Worm (Caenorhabditis elegans): Measurements from ENCODE around the gene Y66D12A.1.

DNA sequence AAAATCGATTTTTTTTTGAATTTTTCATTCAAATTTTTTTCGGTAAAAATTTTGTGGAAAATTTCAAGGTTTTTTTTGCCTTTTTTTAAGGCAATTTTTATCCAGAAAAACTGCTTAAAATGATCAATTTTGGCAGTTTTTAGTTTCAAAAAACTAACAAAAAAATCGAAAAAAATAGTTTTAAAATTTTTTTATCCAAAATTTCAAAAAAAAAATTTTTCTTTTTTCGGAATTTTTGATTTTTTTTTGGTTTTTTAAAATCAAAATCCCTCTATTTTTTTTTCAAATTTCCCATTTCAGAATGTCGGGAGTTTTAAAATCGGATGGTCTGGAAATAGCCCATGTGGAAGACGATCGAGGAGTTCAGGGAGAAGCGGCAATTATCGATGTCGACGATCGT lies 34.0 kb upstream of the Y66D12A.1 start, which contains the start of gene Y66D12A.8:
- TF ChIP-seq F37B4.10 (GFP tag; IDR thresholded peaks at IDR 0.05), result no peak
- TF ChIP-seq zim-3 (tag; optimal IDR thresholded peaks at IDR 0.05), result no peak
- no peak for TF ChIP-seq mxl-1 (tag; optimal IDR thresholded peaks at IDR 0.05)
- no peak for TF ChIP-seq him-1 (tag; optimal IDR thresholded peaks at IDR 0.05)

Data from whole organism, young adult.